Worm (Caenorhabditis elegans): Measurements from ENCODE around the gene srlf-7.

DNA sequence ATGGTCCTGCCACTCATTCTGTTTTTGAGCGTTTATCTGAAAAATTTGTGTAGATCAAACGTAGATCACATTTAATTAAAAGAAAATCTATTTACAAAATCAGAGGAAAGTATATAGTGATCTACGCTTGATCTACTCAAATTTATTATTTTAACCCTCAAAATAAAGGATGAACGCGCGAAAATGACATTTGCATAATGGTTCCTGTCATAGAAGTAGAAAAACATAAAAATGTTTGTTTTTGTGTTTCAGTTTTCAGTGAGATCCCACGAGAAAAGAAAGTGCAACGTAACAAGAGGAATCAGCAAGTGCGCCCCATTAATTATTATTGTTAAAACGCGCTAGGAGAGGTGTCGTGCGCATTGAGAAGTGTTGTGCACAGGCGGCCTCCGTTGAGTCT is 22.2 kb downstream of the srlf-7 start:
- TF ChIP-seq fos-1 (tag; optimal IDR thresholded peaks at IDR 0.05) (no peak), fkh-10 (GFP tag; optimal IDR thresholded peaks at IDR 0.05) (no peak), R02D3.7 (tag; optimal IDR thresholded peaks at IDR 0.05) (no peak), elt-3 (tag; optimal IDR thresholded peaks at IDR 0.05) (no peak), nhr-12 (tag; optimal IDR thresholded peaks at IDR 0.05) (no peak), nhr-11 (tag; optimal IDR thresholded peaks at IDR 0.05) (no peak)

Measured in whole organism, L3 larva.